Worm (Caenorhabditis elegans) whole organism, mixed stage, embryonic: Measurements from ENCODE around the gene fbxa-184.

Experiments
- cnd-1 ChIP-seq: fragments of 200-800 bp; sonication (Bioruptor generic); optimal IDR thresholded peaks from 2 replicates; lab custom pipeline; 2018; ENCODE audit warnings: mild to moderate bottlenecking, missing genetic modification characterization, missing compliant biosample characterization
- elt-1 ChIP-seq: sonication (generic microtip); optimal IDR thresholded peaks from 2 replicates; lab custom pipeline; 2017; ENCODE audit warnings: missing genetic modification characterization, mild to moderate bottlenecking, missing compliant biosample characterization, antibody characterized with exemption, moderate library complexity, borderline replicate concordance; ENCODE audit not compliant: insufficient read depth
- elt-3 ChIP-seq: fragments of 150-350 bp; optimal IDR thresholded peaks from 2 replicates; lab custom pipeline; 2014; ENCODE audit warnings: missing biosample characterization, missing genetic modification characterization
- lsy-2 ChIP-seq: fragments of 150-350 bp; optimal IDR thresholded peaks from 2 replicates; lab custom pipeline; 2014; ENCODE audit warnings: missing biosample characterization, missing genetic modification characterization
- nhr-12 ChIP-seq: fragments of 150-350 bp; optimal IDR thresholded peaks from 2 replicates; lab custom pipeline; 2014; ENCODE audit warnings: missing biosample characterization, missing genetic modification characterization
- nhr-28 ChIP-seq: fragments of 150-350 bp; optimal IDR thresholded peaks from 2 replicates; lab custom pipeline; 2014; ENCODE audit warnings: missing biosample characterization, missing genetic modification characterization
- pha-4 ChIP-seq: fragments of 150-350 bp; optimal IDR thresholded peaks from 2 replicates; lab custom pipeline; 2018; ENCODE audit warnings: missing biosample characterization, missing genetic modification reagents, missing genetic modification characterization
- sem-2 ChIP-seq: fragments of 200-800 bp; sonication (Bioruptor generic); optimal IDR thresholded peaks from 2 replicates; lab custom pipeline; 2018; ENCODE audit warnings: mild to moderate bottlenecking, missing genetic modification characterization, missing compliant biosample characterization
- unc-39 ChIP-seq: fragments of 150-350 bp; optimal IDR thresholded peaks from 2 replicates; lab custom pipeline; 2014; ENCODE audit warnings: missing biosample characterization, missing genetic modification characterization

- no peak for TF ChIP-seq unc-39
- no peak for TF ChIP-seq nhr-12
- no peak for TF ChIP-seq nhr-28 (tag; lab: Kevin White, UChicago)
- TF ChIP-seq sem-2 (GFP tag; lab: Kevin White, UChicago) = no peak
- no peak for TF ChIP-seq pha-4
- no peak for TF ChIP-seq elt-3
- TF ChIP-seq lsy-2 = no peak
- no peak for TF ChIP-seq cnd-1 (tag; lab: Kevin White, UChicago)
- no peak for TF ChIP-seq elt-1 (tag; lab: Kevin White, UChicago)
These were observed 37.4 kb upstream of the fbxa-184 start for ce11 chrII:1672673-1673072.
